Fruit fly (Drosophila melanogaster) whole organism, prepupa: ENCODE data around the gene Mur2B.

Experiments
- Met ChIP-seq: fragments of 200-800 bp; sonication (Bioruptor generic); optimal IDR thresholded peaks from 3 replicates; lab custom pipeline; 2016; ENCODE audit warnings: missing biosample characterization, missing genetic modification characterization
- dac ChIP-seq: fragments of 200-800 bp; sonication (Bioruptor generic); optimal IDR thresholded peaks from 2 replicates; lab custom pipeline; 2017; ENCODE audit warnings: missing biosample characterization, mild to moderate bottlenecking, missing genetic modification characterization
- dsx ChIP-seq: fragments of 200-800 bp; optimal IDR thresholded peaks from 3 replicates; lab custom pipeline; 2019; ENCODE audit warnings: missing biosample characterization, mild to moderate bottlenecking, missing genetic modification characterization, moderate library complexity; ENCODE audit not compliant: poor library complexity, severe bottlenecking
- eg ChIP-seq: fragments of 200-800 bp; sonication (Bioruptor generic); IDR thresholded peaks from 3 replicates; pipeline ENCODE4 v1.3.6; 2022; ENCODE audit warnings: missing biosample characterization, missing genetic modification characterization

DNA sequence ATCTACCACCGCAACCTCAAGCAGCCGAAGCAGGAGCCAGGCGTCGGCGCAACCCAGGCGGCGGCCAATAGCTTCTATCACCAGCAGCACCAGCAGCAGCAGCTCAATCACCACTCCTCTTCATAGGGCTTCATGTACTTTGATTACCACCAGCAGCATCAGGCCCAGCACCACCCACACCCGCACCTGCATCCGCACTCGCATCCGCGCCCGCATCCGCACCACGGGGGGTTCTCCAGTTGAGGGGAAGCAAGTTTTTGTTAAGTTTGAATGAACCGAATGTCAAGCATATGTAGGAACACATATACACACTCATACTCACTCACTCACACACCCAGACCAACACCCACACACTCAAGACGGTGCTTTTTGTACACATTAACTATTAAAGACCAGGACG, 24.9 kb downstream of the Mur2B start:
- TF ChIP-seq eg (no peak), Met (GFP tag; lab: Kevin White, UChicago) (no peak), dsx (GFP tag; lab: Kevin White, UChicago) (no peak), dac (GFP tag; lab: Kevin White, UChicago) (no peak)
